Worm (Caenorhabditis elegans): ENCODE data around the gene F46C5.6.

- TF ChIP-seq ama-1 (optimal IDR thresholded peaks at IDR 0.05) (peak; percentile 68), unc-62 (GFP tag; optimal IDR thresholded peaks at IDR 0.05) (no peak), zag-1 (tag; optimal IDR thresholded peaks at IDR 0.05) (no peak), ceh-82 (tag; optimal IDR thresholded peaks at IDR 0.05) (no peak), ceh-28 (tag; optimal IDR thresholded peaks at IDR 0.05) (no peak), elt-3 (tag; optimal IDR thresholded peaks at IDR 0.05) (peak in 2 of 3 experiments; percentile 39 to 62), ceh-16 (tag; optimal IDR thresholded peaks at IDR 0.05) (no peak)
Observed at ce11 chrII:8818257-8818656, 26.1 kb downstream of the F46C5.6 start.
